Fruit fly (Drosophila melanogaster) whole organism, embryonic: Measurements from ENCODE around the gene CG32537.

Experiments
- Atf3 ChIP-seq: fragments of 200-800 bp; sonication (Bioruptor generic); optimal IDR thresholded peaks from 3 replicates; lab custom pipeline; 2016; ENCODE audit warnings: missing biosample characterization, missing genetic modification characterization
- Atf6 ChIP-seq: fragments of 200-800 bp; sonication (Bioruptor generic); IDR thresholded peaks from 2 replicates; pipeline ENCODE4 v1.3.6; 2022; ENCODE audit warnings: missing biosample characterization, missing genetic modification characterization
- CG10267 ChIP-seq: fragments of 200-800 bp; sonication (Bioruptor generic); optimal IDR thresholded peaks from 2 replicates; lab custom pipeline; 2018; ENCODE audit warnings: missing biosample characterization, mild to moderate bottlenecking, missing genetic modification characterization, moderate library complexity
- CG10321 ChIP-seq: fragments of 200-800 bp; sonication (Bioruptor generic); IDR thresholded peaks from 2 replicates; pipeline ENCODE4 v1.3.6; 2022; ENCODE audit warnings: missing biosample characterization, missing genetic modification characterization
- CG10366 ChIP-seq: fragments of 200-800 bp; sonication (Bioruptor generic); IDR thresholded peaks from 2 replicates; pipeline ENCODE4 v1.3.6; 2022; ENCODE audit warnings: missing biosample characterization, missing genetic modification characterization
- CG1233 ChIP-seq: fragments of 200-800 bp; sonication (Bioruptor generic); optimal IDR thresholded peaks from 4 replicates; lab custom pipeline; 2018; ENCODE audit warnings: missing biosample characterization, mild to moderate bottlenecking, missing genetic modification characterization
- CG13123 ChIP-seq: fragments of 200-800 bp; sonication (Bioruptor generic); optimal IDR thresholded peaks from 2 replicates; lab custom pipeline; 2016; ENCODE audit warnings: missing biosample characterization, missing genetic modification characterization
- CG14050 ChIP-seq: fragments of 200-800 bp; sonication (Bioruptor generic); IDR thresholded peaks from 3 replicates; pipeline ENCODE4 v1.3.6; 2022; ENCODE audit warnings: missing biosample characterization, missing genetic modification characterization
- CG1602 ChIP-seq: fragments of 200-800 bp; sonication (Bioruptor generic); optimal IDR thresholded peaks from 3 replicates; lab custom pipeline; 2016; ENCODE audit warnings: missing biosample characterization, missing genetic modification characterization
- CG17829 ChIP-seq: fragments of 200-800 bp; optimal IDR thresholded peaks from 2 replicates; lab custom pipeline; 2019; ENCODE audit warnings: missing biosample characterization, mild to moderate bottlenecking, missing genetic modification characterization, moderate library complexity
- CG31441 ChIP-seq: fragments of 200-800 bp; sonication (Bioruptor generic); IDR thresholded peaks from 2 replicates; pipeline ENCODE4 v1.3.6; 2022; ENCODE audit warnings: missing biosample characterization, missing genetic modification characterization
- CG32532 ChIP-seq: fragments of 200-800 bp; sonication (Bioruptor generic); IDR thresholded peaks from 2 replicates; pipeline ENCODE4 v1.3.6; 2022; ENCODE audit warnings: missing biosample characterization, missing genetic modification characterization
- CG3847 ChIP-seq: fragments of 200-800 bp; sonication (Bioruptor generic); IDR thresholded peaks from 2 replicates; pipeline ENCODE4 v1.3.6; 2022; ENCODE audit warnings: missing biosample characterization, missing genetic modification characterization
- CG4424 ChIP-seq: fragments of 200-800 bp; sonication (Bioruptor generic); optimal IDR thresholded peaks from 3 replicates; lab custom pipeline; 2016; ENCODE audit warnings: missing biosample characterization, missing genetic modification characterization
- CG6765 ChIP-seq: fragments of 200-800 bp; sonication (Bioruptor generic); optimal IDR thresholded peaks from 3 replicates; lab custom pipeline; 2017; ENCODE audit warnings: missing biosample characterization, mild to moderate bottlenecking, missing genetic modification characterization
- CG7357 ChIP-seq: fragments of 200-800 bp; sonication (Bioruptor generic); IDR thresholded peaks from 3 replicates; pipeline ENCODE4 v1.3.6; 2022; ENCODE audit warnings: missing biosample characterization, missing genetic modification characterization
- CG9932 ChIP-seq: fragments of 200-800 bp; sonication (Bioruptor generic); IDR thresholded peaks from 2 replicates; pipeline ENCODE4 v1.3.6; 2022; ENCODE audit warnings: missing biosample characterization, missing genetic modification characterization
- Doc3 ChIP-seq: fragments of 200-800 bp; sonication (Bioruptor generic); IDR thresholded peaks from 3 replicates; pipeline ENCODE4 v1.3.6; 2022; ENCODE audit warnings: missing biosample characterization, missing genetic modification characterization; ENCODE audit not compliant: partially characterized antibody
- Dp ChIP-seq: fragments of 200-800 bp; sonication (Bioruptor generic); optimal IDR thresholded peaks from 2 replicates; lab custom pipeline; 2018; ENCODE audit warnings: missing biosample characterization, mild to moderate bottlenecking, missing genetic modification characterization, moderate library complexity
- Fer2 ChIP-seq: fragments of 200-800 bp; sonication (Bioruptor generic); optimal IDR thresholded peaks from 2 replicates; lab custom pipeline; 2018; ENCODE audit warnings: missing biosample characterization, mild to moderate bottlenecking, missing genetic modification characterization, moderate library complexity
- Fer3 ChIP-seq: fragments of 200-800 bp; sonication (Bioruptor generic); optimal IDR thresholded peaks from 2 replicates; lab custom pipeline; 2018; ENCODE audit warnings: missing biosample characterization, mild to moderate bottlenecking, missing genetic modification characterization, moderate library complexity
- Nf-YC ChIP-seq: fragments of 200-800 bp; optimal IDR thresholded peaks from 3 replicates; lab custom pipeline; 2019; ENCODE audit warnings: missing biosample characterization, mild to moderate bottlenecking, missing genetic modification characterization, moderate library complexity
- Ravus ChIP-seq: fragments of 200-800 bp; sonication (Bioruptor generic); IDR thresholded peaks from 2 replicates; pipeline ENCODE4 v1.3.6; 2022; ENCODE audit warnings: missing biosample characterization, missing genetic modification characterization
- Xbp1 ChIP-seq: fragments of 200-800 bp; sonication (Bioruptor generic); optimal IDR thresholded peaks from 3 replicates; lab custom pipeline; 2016; ENCODE audit warnings: missing biosample characterization, mild to moderate bottlenecking, missing genetic modification characterization
- YL-1 ChIP-seq: fragments of 200-800 bp; sonication (Bioruptor generic); optimal IDR thresholded peaks from 3 replicates; lab custom pipeline; 2017; ENCODE audit warnings: missing biosample characterization, mild to moderate bottlenecking, missing genetic modification characterization
- ara ChIP-seq: fragments of 200-800 bp; sonication (Bioruptor generic); IDR thresholded peaks from 2 replicates; pipeline ENCODE4 v1.3.6; 2022; ENCODE audit warnings: missing biosample characterization, missing genetic modification characterization
- bcd ChIP-seq: fragments of 200-800 bp; sonication (Bioruptor generic); optimal IDR thresholded peaks from 2 replicates; lab custom pipeline; 2017; ENCODE audit warnings: missing biosample characterization, mild to moderate bottlenecking, missing genetic modification characterization
- bsh ChIP-seq, 2 experiments: fragments of 200-800 bp; sonication (Bioruptor generic); optimal IDR thresholded peaks; 2 replicates each; lab custom pipeline; 2017 to 2018; ENCODE audit warnings: mild to moderate bottlenecking in 2 of 2, missing biosample characterization in 2 of 2, missing genetic modification characterization in 2 of 2, moderate library complexity in 1 of 2
- dmrt99B ChIP-seq: fragments of 200-800 bp; sonication (Bioruptor generic); optimal IDR thresholded peaks from 2 replicates; lab custom pipeline; 2018; ENCODE audit warnings: missing biosample characterization, mild to moderate bottlenecking, missing genetic modification characterization, moderate library complexity
- fd102C ChIP-seq: fragments of 200-800 bp; sonication (Bioruptor generic); optimal IDR thresholded peaks from 2 replicates; lab custom pipeline; 2018; ENCODE audit warnings: missing biosample characterization, mild to moderate bottlenecking, missing genetic modification characterization, moderate library complexity
- fd3F ChIP-seq: fragments of 200-800 bp; sonication (Bioruptor generic); optimal IDR thresholded peaks from 2 replicates; lab custom pipeline; 2018; ENCODE audit warnings: missing biosample characterization, mild to moderate bottlenecking, missing genetic modification characterization, moderate library complexity
- fd64A ChIP-seq: fragments of 200-800 bp; sonication (Bioruptor generic); optimal IDR thresholded peaks from 3 replicates; lab custom pipeline; 2018; ENCODE audit warnings: missing biosample characterization, mild to moderate bottlenecking, missing genetic modification characterization
- gfzf ChIP-seq: fragments of 200-800 bp; sonication (Bioruptor generic); optimal IDR thresholded peaks from 2 replicates; lab custom pipeline; 2016; ENCODE audit warnings: missing biosample characterization, mild to moderate bottlenecking, missing genetic modification characterization, moderate library complexity
- gt ChIP-seq: fragments of 200-800 bp; sonication (Bioruptor generic); IDR thresholded peaks from 2 replicates; pipeline ENCODE4 v1.3.6; 2022; ENCODE audit warnings: missing biosample characterization, missing genetic modification characterization
- hbn ChIP-seq: fragments of 200-800 bp; sonication (Bioruptor generic); IDR thresholded peaks from 2 replicates; pipeline ENCODE4 v1.3.6; 2022; ENCODE audit warnings: missing biosample characterization, missing genetic modification characterization; ENCODE audit not compliant: partially characterized antibody
- mam ChIP-seq: fragments of 200-800 bp; sonication (Bioruptor generic); optimal IDR thresholded peaks from 3 replicates; lab custom pipeline; 2016; ENCODE audit warnings: missing biosample characterization, missing genetic modification characterization
- mirr ChIP-seq: fragments of 200-800 bp; sonication (Bioruptor generic); optimal IDR thresholded peaks from 3 replicates; lab custom pipeline; 2018; ENCODE audit warnings: missing biosample characterization, mild to moderate bottlenecking, missing genetic modification characterization
- mld ChIP-seq: fragments of 200-800 bp; sonication (Bioruptor generic); IDR thresholded peaks from 3 replicates; pipeline ENCODE4 v1.3.6; 2022; ENCODE audit warnings: missing biosample characterization, missing genetic modification characterization; ENCODE audit not compliant: partially characterized antibody
- nau ChIP-seq: fragments of 200-800 bp; sonication (Bioruptor generic); optimal IDR thresholded peaks from 3 replicates; lab custom pipeline; 2017; ENCODE audit warnings: missing biosample characterization, mild to moderate bottlenecking, missing genetic modification characterization, missing genetic modification reagents
- otp ChIP-seq: fragments of 200-800 bp; sonication (Bioruptor generic); IDR thresholded peaks from 3 replicates; pipeline ENCODE4, ENCODE4 v1.3.6; 2022; ENCODE audit warnings: missing biosample characterization, missing genetic modification characterization
- pan ChIP-seq, 4 experiments: fragments of >200 bp in 3 of 4; fragments of 200-800 bp in 1 of 4; sonication (Bioruptor generic) in 1 of 4; optimal IDR thresholded peaks in 3 of 4; IDR thresholded peaks in 1 of 4; 2 replicates each; pipeline versions ENCODE4 v1.3.6 to Lab custom; 2017 to 2022; ENCODE audit warnings: missing biosample characterization in 2 of 4, missing genetic modification characterization in 2 of 4, mixed read lengths in 1 of 4
- pros ChIP-seq: fragments of 200-800 bp; sonication (Bioruptor generic); optimal IDR thresholded peaks from 3 replicates; lab custom pipeline; 2019; ENCODE audit warnings: missing biosample characterization, mild to moderate bottlenecking, missing genetic modification characterization, moderate library complexity
- scrt ChIP-seq: fragments of 200-800 bp; sonication (Bioruptor generic); optimal IDR thresholded peaks from 2 replicates; lab custom pipeline; 2018; ENCODE audit warnings: missing biosample characterization, mild to moderate bottlenecking, missing genetic modification characterization, moderate library complexity
- sr ChIP-seq: fragments of 200-800 bp; sonication (Bioruptor generic); IDR thresholded peaks from 3 replicates; pipeline ENCODE4 v1.3.6; 2022; ENCODE audit warnings: missing biosample characterization, missing genetic modification characterization
- tap ChIP-seq: fragments of 200-800 bp; optimal IDR thresholded peaks from 3 replicates; lab custom pipeline; 2019; ENCODE audit warnings: missing biosample characterization, mild to moderate bottlenecking, missing genetic modification characterization, moderate library complexity
- toy ChIP-seq: fragments of 200-800 bp; sonication (Bioruptor generic); IDR thresholded peaks from 2 replicates; pipeline ENCODE4 v1.3.6; 2022; ENCODE audit warnings: missing biosample characterization, missing genetic modification characterization
- tup ChIP-seq: fragments of 200-800 bp; sonication (Bioruptor generic); optimal IDR thresholded peaks from 2 replicates; lab custom pipeline; 2016; ENCODE audit warnings: missing biosample characterization, mild to moderate bottlenecking, missing genetic modification characterization, moderate library complexity
- unc-4 ChIP-seq: fragments of 200-800 bp; sonication (Bioruptor generic); IDR thresholded peaks from 2 replicates; pipeline ENCODE4 v1.3.6; 2022; ENCODE audit warnings: missing biosample characterization, missing genetic modification characterization; ENCODE audit not compliant: partially characterized antibody
- vfl ChIP-seq: fragments of 200-800 bp; sonication (Bioruptor generic); optimal IDR thresholded peaks from 2 replicates; lab custom pipeline; 2016; ENCODE audit warnings: missing biosample characterization, missing genetic modification characterization
- wor ChIP-seq: fragments of 200-800 bp; sonication (Bioruptor generic); IDR thresholded peaks from 2 replicates; pipeline ENCODE4 v1.3.6; 2022; ENCODE audit warnings: missing biosample characterization, missing genetic modification characterization
- z ChIP-seq: fragments of 200-800 bp; sonication (Bioruptor generic); IDR thresholded peaks from 3 replicates; pipeline ENCODE4 v1.3.6; 2022; ENCODE audit warnings: missing biosample characterization, missing genetic modification characterization

Gene CG32537

dm6 chrX:19306531-19306930, 30.2 kb upstream of the CG32537 start (continued):
- TF ChIP-seq tap (tag; lab: Kevin White, UChicago) (peak; percentile 21), Fer2 (tag; lab: Kevin White, UChicago) (peak; percentile 31), tup (GFP tag; lab: Kevin White, UChicago) (no peak), CG31441 (0 out of 2 replicates have a peak, but pooled peaks have one; percentile 32), mirr (GFP tag; lab: Kevin White, UChicago) (peak; percentile 63), CG4424 (GFP tag; lab: Kevin White, UChicago) (no peak), dmrt99B (tag; lab: Kevin White, UChicago) (peak; percentile 43), Xbp1 (GFP tag; lab: Kevin White, UChicago) (no peak), otp (GFP tag; lab: Robert Waterston, UW) (no peak), CG14050 (GFP tag; lab: Robert Waterston, UW) (no peak), unc-4 (GFP tag; lab: Robert Waterston, UW) (no peak), fd3F (GFP tag; lab: Kevin White, UChicago) (peak; percentile 43), CG7357 (GFP tag; lab: Robert Waterston, UW) (no peak), Doc3 (GFP tag; lab: Robert Waterston, UW) (no peak), scrt (GFP tag; lab: Kevin White, UChicago) (peak; percentile 19), CG1233 (GFP tag; lab: Kevin White, UChicago) (no peak), CG10366 (no peak), CG1602 (GFP tag; lab: Kevin White, UChicago) (no peak), Nf-YC (peak; percentile 45), CG3847 (no peak), YL-1 (GFP tag; lab: Kevin White, UChicago) (no peak), bsh (GFP tag; optimal IDR thresholded peaks at IDR 0.05; lab: Kevin White, UChicago) (peak in 1 of 2 experiments; percentile 4), mld (GFP tag; lab: Robert Waterston, UW) (no peak), CG6765 (peak; percentile 27), Dp (GFP tag; lab: Kevin White, UChicago) (no peak), wor (GFP tag; lab: Robert Waterston, UW) (no peak), Fer3 (tag; lab: Kevin White, UChicago) (peak; percentile 22), CG17829 (tag; lab: Kevin White, UChicago) (no peak), gt (GFP tag; lab: Robert Waterston, UW) (no peak), pros (GFP tag; lab: Kevin White, UChicago) (no peak), ara (GFP tag; lab: Robert Waterston, UW) (no peak), CG9932 (GFP tag; lab: Robert Waterston, UW) (no peak), Ravus (GFP tag; lab: Robert Waterston, UW) (no peak), CG32532 (GFP tag; lab: Robert Waterston, UW) (no peak), fd64A (GFP tag; lab: Kevin White, UChicago) (peak; percentile 6), sr (GFP tag; lab: Robert Waterston, UW) (no peak), Atf6 (GFP tag; lab: Robert Waterston, UW) (peak; percentile 24; the same call in 1 of the 2 replicates), mam (GFP tag; lab: Kevin White, UChicago) (no peak), CG13123 (GFP tag; lab: Kevin White, UChicago) (no peak), nau (GFP tag; lab: Kevin White, UChicago) (no peak), fd102C (GFP tag; lab: Kevin White, UChicago) (no peak), CG10321 (GFP tag; lab: Robert Waterston, UW) (no peak), pan (optimal IDR thresholded peaks at IDR 0.05; lab: Kevin White, UChicago) (no peak), pan (GFP tag; optimal IDR thresholded peaks at IDR 0.05 in 1 of 2, IDR thresholded peaks at IDR 0.05 in 1 of 2) (no peak), z (no peak), CG10267 (tag; lab: Kevin White, UChicago) (no peak), Atf3 (GFP tag; lab: Kevin White, UChicago) (no peak), gfzf (GFP tag; lab: Kevin White, UChicago) (no peak), toy (GFP tag; lab: Robert Waterston, UW) (no peak), vfl (no peak), hbn (no peak), bcd (GFP tag; lab: Kevin White, UChicago) (no peak)
